Worm (Caenorhabditis elegans) whole organism, L1 larva: ENCODE measurements around the gene K03B4.4.

Source experiments
- fos-1 ChIP-seq: fragments of 150-350 bp; optimal IDR thresholded peaks from 2 replicates; lab custom pipeline; 2014; ENCODE audit warnings: missing biosample characterization, missing genetic modification characterization
- lin-15B ChIP-seq: fragments of 150-350 bp; sonication (generic microtip); optimal IDR thresholded peaks from 3 replicates; lab custom pipeline; 2014; ENCODE audit warnings: missing biosample characterization, missing genetic modification characterization

ce11 chrV:4734608-4735007 is 52.8 kb downstream of the K03B4.4 start:
- TF ChIP-seq lin-15B (tag; lab: Kevin White, UChicago): no peak
- TF ChIP-seq fos-1: no peak
